Fruit fly (Drosophila melanogaster) whole organism, prepupa: ENCODE results near the gene IFT57.

Experiments
- CG11294 ChIP-seq: fragments of 200-800 bp; sonication (Bioruptor generic); IDR thresholded peaks from 2 replicates; pipeline ENCODE4 v1.3.6; 2022; ENCODE audit warnings: missing biosample characterization, missing genetic modification characterization
- CG16779 ChIP-seq: fragments of 200-800 bp; sonication (Bioruptor generic); optimal IDR thresholded peaks from 3 replicates; lab custom pipeline; 2017; ENCODE audit warnings: missing biosample characterization, mild to moderate bottlenecking, missing genetic modification characterization
- topi ChIP-seq: fragments of 200-800 bp; sonication (Bioruptor generic); optimal IDR thresholded peaks from 3 replicates; lab custom pipeline; 2016; ENCODE audit warnings: missing biosample characterization, missing genetic modification characterization

DNA sequence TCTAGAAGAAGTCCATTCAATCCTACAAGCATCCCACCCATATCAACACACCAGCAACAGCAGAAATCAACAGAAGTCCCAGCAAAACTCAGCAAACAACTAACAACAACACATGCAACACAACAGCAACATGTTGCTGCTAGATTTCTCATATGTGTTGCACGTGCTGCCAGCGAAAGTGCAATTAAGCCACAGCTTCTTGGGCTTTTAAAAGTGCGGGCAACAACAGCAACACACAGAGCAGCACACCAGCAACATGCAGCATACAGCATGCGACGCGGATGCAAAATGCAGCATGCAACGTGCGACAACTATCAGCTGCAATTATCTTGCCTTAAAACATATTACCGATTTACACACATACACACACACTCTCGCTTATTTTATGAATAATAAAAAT lies 16.9 kb downstream of the IFT57 start:
- no peak for TF ChIP-seq CG16779 (tag; lab: Kevin White, UChicago)
- TF ChIP-seq topi (GFP tag; lab: Kevin White, UChicago): no peak
- no peak for TF ChIP-seq CG11294 (GFP tag; lab: Robert Waterston, UW)
